Worm (Caenorhabditis elegans): ENCODE measurements around the gene T28D9.4.

Gene T28D9.4

ce11 chrII:6476655-6477054 lies at the start of gene T28D9.4:
T28D9.4 (plus strand) TSS chrII:6476955.
- no peak for TF ChIP-seq snpc-4 (tag; optimal IDR thresholded peaks at IDR 0.05)
- no peak for TF ChIP-seq aly-2 (tag; optimal IDR thresholded peaks at IDR 0.05)
- no peak for TF ChIP-seq nhr-237 (tag; optimal IDR thresholded peaks at IDR 0.05)
- no peak for TF ChIP-seq nhr-25 (tag; optimal IDR thresholded peaks at IDR 0.05)
- TF ChIP-seq ama-1 (optimal IDR thresholded peaks at IDR 0.05): no peak
- TF ChIP-seq jun-1 (tag; optimal IDR thresholded peaks at IDR 0.05): no peak
- TF ChIP-seq unc-62 (GFP tag; optimal IDR thresholded peaks at IDR 0.05): no peak
- TF ChIP-seq ZK546.5 (tag; optimal IDR thresholded peaks at IDR 0.05): no peak
- TF ChIP-seq zag-1 (tag; optimal IDR thresholded peaks at IDR 0.05): no peak
- TF ChIP-seq hmg-11 (tag; optimal IDR thresholded peaks at IDR 0.05): no peak
- TF ChIP-seq ceh-16 (tag; optimal IDR thresholded peaks at IDR 0.05): no peak
- no peak for TF ChIP-seq ztf-11 (tag; optimal IDR thresholded peaks at IDR 0.05)
- TF ChIP-seq elt-3 (tag; optimal IDR thresholded peaks at IDR 0.05): no peak
- TF ChIP-seq eor-1 (tag; optimal IDR thresholded peaks at IDR 0.05): no peak
- no peak for TF ChIP-seq pqm-1 (tag; optimal IDR thresholded peaks at IDR 0.05)

- TF ChIP-seq lin-15B (tag; optimal IDR thresholded peaks at IDR 0.05): no peak
- no peak for TF ChIP-seq daf-12 (tag; optimal IDR thresholded peaks at IDR 0.05)
- TF ChIP-seq lsy-12 (tag; optimal IDR thresholded peaks at IDR 0.05): no peak
- no peak for TF ChIP-seq ceh-16 (tag; optimal IDR thresholded peaks at IDR 0.05)
- TF ChIP-seq nhr-25 (tag; optimal IDR thresholded peaks at IDR 0.05): no peak
- TF ChIP-seq R02D3.7 (tag; optimal IDR thresholded peaks at IDR 0.05): no peak
- TF ChIP-seq fos-1 (tag; optimal IDR thresholded peaks at IDR 0.05): no peak
- TF ChIP-seq nfya-1 (tag; optimal IDR thresholded peaks at IDR 0.05; ENCODE audit: insufficient read depth): no peak
- no peak for TF ChIP-seq nhr-76 (tag; optimal IDR thresholded peaks at IDR 0.05)
- TF ChIP-seq ztf-4 (tag; optimal IDR thresholded peaks at IDR 0.05): no peak
- no peak for TF ChIP-seq tbx-2 (tag; optimal IDR thresholded peaks at IDR 0.05)
- no peak for TF ChIP-seq pha-4 (tag; optimal IDR thresholded peaks at IDR 0.05)
- TF ChIP-seq nhr-28 (tag; optimal IDR thresholded peaks at IDR 0.05): no peak
- TF ChIP-seq ceh-28 (tag; optimal IDR thresholded peaks at IDR 0.05): no peak
- TF ChIP-seq ceh-82 (tag; optimal IDR thresholded peaks at IDR 0.05): no peak
Measured at ce11 chrII:6436845-6437244, 39.9 kb upstream of the T28D9.4 start.

- TF ChIP-seq nfya-1 (tag; optimal IDR thresholded peaks at IDR 0.05; ENCODE audit: insufficient read depth): no peak
- TF ChIP-seq zag-1 (tag; optimal IDR thresholded peaks at IDR 0.05): no peak
- no peak for TF ChIP-seq mdl-1 (tag; optimal IDR thresholded peaks at IDR 0.05)
- no peak for TF ChIP-seq lsy-12 (tag; optimal IDR thresholded peaks at IDR 0.05)
- TF ChIP-seq hmg-11 (tag; optimal IDR thresholded peaks at IDR 0.05): no peak
- TF ChIP-seq ceh-9 (tag; optimal IDR thresholded peaks at IDR 0.05): no peak
- TF ChIP-seq elt-3 (tag; optimal IDR thresholded peaks at IDR 0.05): no peak
- TF ChIP-seq nhr-28 (tag; optimal IDR thresholded peaks at IDR 0.05): no peak
- no peak for TF ChIP-seq ceh-28 (tag; optimal IDR thresholded peaks at IDR 0.05)
- no peak for TF ChIP-seq tbx-2 (tag; optimal IDR thresholded peaks at IDR 0.05)
- no peak for TF ChIP-seq snpc-4 (tag; optimal IDR thresholded peaks at IDR 0.05)
- no peak for TF ChIP-seq fkh-10 (GFP tag; optimal IDR thresholded peaks at IDR 0.05)
- no peak for TF ChIP-seq daf-12 (tag; optimal IDR thresholded peaks at IDR 0.05)
- no peak for TF ChIP-seq ama-1 (optimal IDR thresholded peaks at IDR 0.05)
- no peak for TF ChIP-seq elt-2 (tag; optimal IDR thresholded peaks at IDR 0.05)
- TF ChIP-seq pha-4 (tag; optimal IDR thresholded peaks at IDR 0.05): no peak
Measured at ce11 chrII:6441128-6441527, 35.6 kb upstream of the T28D9.4 start, which contains the start of gene cutl-16. cutl-16 (plus strand) TSS chrII:6441428.

ce11 chrII:6443710-6444109 lies 33.0 kb upstream of the T28D9.4 start, which contains the start of gene K06A1.2:
K06A1.2 (plus strand) TSS chrII:6444010.
- TF ChIP-seq ceh-28 (tag; optimal IDR thresholded peaks at IDR 0.05) (no peak), nhr-76 (tag; optimal IDR thresholded peaks at IDR 0.05) (no peak), pqm-1 (tag; optimal IDR thresholded peaks at IDR 0.05) (no peak), nhr-28 (tag; optimal IDR thresholded peaks at IDR 0.05) (no peak), mml-1 (tag; optimal IDR thresholded peaks at IDR 0.05) (no peak), ceh-82 (tag; optimal IDR thresholded peaks at IDR 0.05) (no peak), ztf-4 (tag; optimal IDR thresholded peaks at IDR 0.05) (no peak), fkh-2 (tag; optimal IDR thresholded peaks at IDR 0.05) (no peak), sea-2 (GFP tag; optimal IDR thresholded peaks at IDR 0.05) (no peak), R02D3.7 (tag; optimal IDR thresholded peaks at IDR 0.05) (no peak), lin-15B (tag; optimal IDR thresholded peaks at IDR 0.05) (no peak), nhr-23 (tag; optimal IDR thresholded peaks at IDR 0.05) (no peak), daf-12 (tag; optimal IDR thresholded peaks at IDR 0.05) (no peak), zag-1 (tag; optimal IDR thresholded peaks at IDR 0.05) (no peak), lin-39 (tag; optimal IDR thresholded peaks at IDR 0.05) (no peak)
